Fruit fly (Drosophila melanogaster): Measurements from ENCODE around the gene CG31875.
A peak's percentile ranks its signal among the peaks of the same experiment; 100 is the strongest.

CG31875 gene

DNA sequence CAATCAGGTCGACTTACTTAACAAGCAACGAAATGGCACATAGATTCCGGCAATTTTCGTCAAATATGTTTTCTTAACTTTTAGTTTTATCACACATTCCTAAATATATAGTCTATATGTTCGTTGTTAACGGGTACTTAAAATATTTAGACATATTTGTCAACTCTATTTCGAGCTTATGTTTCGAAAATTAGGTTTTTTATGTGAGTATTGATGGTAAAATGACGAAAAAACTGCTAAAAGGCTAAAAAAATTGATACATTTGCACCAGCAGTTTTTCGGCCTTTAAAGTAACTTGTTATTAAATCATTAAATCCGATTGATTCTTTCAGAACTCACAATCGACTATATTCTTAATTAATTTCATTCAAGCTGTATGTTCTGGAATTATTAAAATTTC is 14.8 kb upstream of the CG31875 start, which contains the start of gene CG13131:
CG13131 (minus strand) TSS at position 101 of the 400 bp plus-strand sequence.
- TF ChIP-seq Ets98B (GFP tag; IDR thresholded peaks at IDR 0.05) (no peak), EcR (GFP tag; optimal IDR thresholded peaks at IDR 0.05) (no peak), CG8301 (tag; optimal IDR thresholded peaks at IDR 0.05) (no peak), CG9948 (tag; optimal IDR thresholded peaks at IDR 0.05) (no peak), CG10348 (GFP tag; IDR thresholded peaks at IDR 0.05) (no peak), Pif1A (GFP tag; optimal IDR thresholded peaks at IDR 0.05) (no peak), CG32121 (GFP tag; IDR thresholded peaks at IDR 0.05) (no peak), CG15710 (tag; optimal IDR thresholded peaks at IDR 0.05) (no peak), D1 (tag; optimal IDR thresholded peaks at IDR 0.05) (no peak), rn (GFP tag; IDR thresholded peaks at IDR 0.05) (no peak), CG13204 (GFP tag; optimal IDR thresholded peaks at IDR 0.05) (no peak)

DNA sequence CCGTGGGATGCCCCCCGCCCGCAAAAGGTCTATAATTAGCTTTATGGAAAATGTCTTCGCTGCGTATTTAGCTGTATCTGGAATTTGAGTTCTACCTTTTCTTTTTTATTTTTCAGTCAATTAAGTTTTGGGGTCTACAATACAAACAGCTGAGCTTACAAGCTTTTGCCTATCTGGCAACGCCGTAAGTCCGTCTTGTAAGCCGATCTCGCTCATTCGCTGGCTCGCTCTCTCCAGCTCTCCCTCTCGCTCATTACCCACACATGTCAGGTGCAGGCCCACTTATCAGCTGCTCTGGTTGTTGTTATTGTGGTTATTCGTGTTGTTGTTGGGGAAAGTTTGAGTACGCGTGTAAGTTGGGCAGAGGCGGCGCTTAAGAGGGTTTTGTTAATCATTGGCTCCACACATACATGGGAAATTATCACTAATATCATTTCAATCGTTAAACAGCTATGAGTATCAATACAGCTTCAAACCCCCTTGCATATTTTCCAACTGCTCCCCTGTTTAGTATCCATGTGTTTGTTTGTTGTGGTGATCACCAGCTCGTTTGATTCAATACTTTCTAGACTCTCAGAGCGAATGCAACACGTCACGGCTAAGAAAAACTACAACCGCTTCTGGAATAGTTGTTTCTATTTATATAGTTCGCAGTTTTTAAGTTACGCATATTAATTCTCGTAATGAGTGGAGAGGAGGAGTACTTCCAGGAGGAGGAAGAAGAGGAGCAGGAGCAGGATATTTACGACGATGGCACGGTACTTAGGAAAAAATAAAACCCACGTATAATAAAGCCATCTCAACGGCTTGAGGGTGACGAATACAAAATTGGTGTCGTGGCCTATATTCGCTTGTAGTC is 7.5 kb upstream of the CG31875 start:
- TF ChIP-seq D1 (tag; optimal IDR thresholded peaks at IDR 0.05) (peak; percentile 92), CG14655 (GFP tag; optimal IDR thresholded peaks at IDR 0.05) (peak; percentile 99), Snoo (tag; optimal IDR thresholded peaks at IDR 0.05) (peak; percentile 99), EcR (GFP tag; optimal IDR thresholded peaks at IDR 0.05) (no peak), CG17806 (tag; optimal IDR thresholded peaks at IDR 0.05) (peak; percentile 99), rn (GFP tag; IDR thresholded peaks at IDR 0.05) (peak; percentile 99), CG13204 (GFP tag; optimal IDR thresholded peaks at IDR 0.05) (peak; percentile 97), CG34367 (tag; optimal IDR thresholded peaks at IDR 0.05) (peak; percentile 99), Pif1B (GFP tag; optimal IDR thresholded peaks at IDR 0.05) (peak; percentile 99), CG4496 (GFP tag; IDR thresholded peaks at IDR 0.05) (peak; percentile 99), fd96Ca (GFP tag; IDR thresholded peaks at IDR 0.05) (peak; percentile 100), Ets98B (GFP tag; IDR thresholded peaks at IDR 0.05) (peak; percentile 99), CG15710 (tag; optimal IDR thresholded peaks at IDR 0.05) (peak; percentile 99), gl (tag; optimal IDR thresholded peaks at IDR 0.05) (peak; percentile 99), CG10348 (GFP tag; IDR thresholded peaks at IDR 0.05) (peak; percentile 98), CG12605 (GFP tag; IDR thresholded peaks at IDR 0.05) (peak; percentile 99), CG9948 (tag; optimal IDR thresholded peaks at IDR 0.05) (peak; percentile 99), Pif1A (GFP tag; optimal IDR thresholded peaks at IDR 0.05) (peak; percentile 100), CG8159 (tag; optimal IDR thresholded peaks at IDR 0.05) (peak; percentile 99), CG32121 (GFP tag; IDR thresholded peaks at IDR 0.05) (peak; percentile 99), CG8301 (tag; optimal IDR thresholded peaks at IDR 0.05) (peak; percentile 99)

dm6 chr2L:10009293-10009695 is 6.8 kb upstream of the CG31875 start, which contains the start of gene Trp1:
TSS of gene Trp1 (plus strand) at chr2L:10009381.
- TF ChIP-seq CG34367 (tag; optimal IDR thresholded peaks at IDR 0.05) (peak; percentile 37), CG4496 (GFP tag; IDR thresholded peaks at IDR 0.05) (peak; percentile 59), CG13204 (GFP tag; optimal IDR thresholded peaks at IDR 0.05) (peak; percentile 20), D1 (tag; optimal IDR thresholded peaks at IDR 0.05) (peak; percentile 45), CG9948 (tag; optimal IDR thresholded peaks at IDR 0.05) (no peak), rn (GFP tag; IDR thresholded peaks at IDR 0.05) (peak; percentile 41), Pif1A (GFP tag; optimal IDR thresholded peaks at IDR 0.05) (no peak), CG10348 (GFP tag; IDR thresholded peaks at IDR 0.05) (no peak), gl (tag; optimal IDR thresholded peaks at IDR 0.05) (peak; percentile 63), CG8159 (tag; optimal IDR thresholded peaks at IDR 0.05) (peak; percentile 34), CG12605 (GFP tag; IDR thresholded peaks at IDR 0.05) (0 out of 2 replicates have a peak, but pooled peaks have one; percentile 34), EcR (GFP tag; optimal IDR thresholded peaks at IDR 0.05) (no peak), CG32121 (GFP tag; IDR thresholded peaks at IDR 0.05) (no peak; the same call in 1 of the 2 replicates), CG8301 (tag; optimal IDR thresholded peaks at IDR 0.05) (peak; percentile 9), Pif1B (GFP tag; optimal IDR thresholded peaks at IDR 0.05) (peak; percentile 30), Ets98B (GFP tag; IDR thresholded peaks at IDR 0.05) (no peak), CG17806 (tag; optimal IDR thresholded peaks at IDR 0.05) (no peak), CG14655 (GFP tag; optimal IDR thresholded peaks at IDR 0.05) (no peak), Snoo (tag; optimal IDR thresholded peaks at IDR 0.05) (no peak), CG15710 (tag; optimal IDR thresholded peaks at IDR 0.05) (peak; percentile 26), fd96Ca (GFP tag; IDR thresholded peaks at IDR 0.05) (peak; percentile 54; the same call in 1 of the 3 replicates)

DNA sequence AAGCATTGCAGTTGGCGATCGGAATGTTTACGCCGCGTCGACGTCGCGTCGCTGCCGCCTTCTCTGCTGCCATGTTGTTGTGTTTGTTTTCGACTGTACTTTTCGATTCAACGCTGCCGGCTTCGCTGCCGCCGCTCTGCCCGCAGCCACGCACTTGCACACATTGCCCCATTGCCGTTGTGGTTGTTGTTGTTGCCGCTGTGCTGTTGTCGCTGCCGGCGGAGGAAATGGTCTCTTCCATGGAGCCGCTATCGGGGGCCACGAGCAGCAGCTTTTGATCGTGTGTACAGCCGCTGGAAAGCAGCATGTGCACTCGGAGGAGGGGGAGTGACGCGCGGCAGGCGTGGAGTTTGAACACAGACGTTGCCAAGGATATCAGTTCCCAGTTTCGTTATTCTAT is 2.0 kb upstream of the CG31875 start:
- TF ChIP-seq CG32121 (GFP tag; IDR thresholded peaks at IDR 0.05) (no peak), CG17806 (tag; optimal IDR thresholded peaks at IDR 0.05) (no peak), CG34367 (tag; optimal IDR thresholded peaks at IDR 0.05) (no peak), CG8159 (tag; optimal IDR thresholded peaks at IDR 0.05) (no peak), CG8301 (tag; optimal IDR thresholded peaks at IDR 0.05) (no peak), Pif1A (GFP tag; optimal IDR thresholded peaks at IDR 0.05) (peak; percentile 3), D1 (tag; optimal IDR thresholded peaks at IDR 0.05) (no peak), CG13204 (GFP tag; optimal IDR thresholded peaks at IDR 0.05) (peak; percentile 13), CG10348 (GFP tag; IDR thresholded peaks at IDR 0.05) (no peak), Pif1B (GFP tag; optimal IDR thresholded peaks at IDR 0.05) (no peak), CG4496 (GFP tag; IDR thresholded peaks at IDR 0.05) (peak; percentile 10; the same call in 1 of the 3 replicates), CG14655 (GFP tag; optimal IDR thresholded peaks at IDR 0.05) (no peak), fd96Ca (GFP tag; IDR thresholded peaks at IDR 0.05) (no peak), gl (tag; optimal IDR thresholded peaks at IDR 0.05) (no peak), Ets98B (GFP tag; IDR thresholded peaks at IDR 0.05) (0 out of 2 replicates have a peak, but pooled peaks have one; percentile 12), CG12605 (GFP tag; IDR thresholded peaks at IDR 0.05) (no peak; the same call in 1 of the 2 replicates), rn (GFP tag; IDR thresholded peaks at IDR 0.05) (no peak)

- TF ChIP-seq CG34367 (tag; optimal IDR thresholded peaks at IDR 0.05) (peak; percentile 11), CG4496 (GFP tag; IDR thresholded peaks at IDR 0.05) (peak; percentile 88), CG32121 (GFP tag; IDR thresholded peaks at IDR 0.05) (no peak), Ets98B (GFP tag; IDR thresholded peaks at IDR 0.05) (no peak; the same call in 1 of the 2 replicates), CG9948 (tag; optimal IDR thresholded peaks at IDR 0.05) (no peak), gl (tag; optimal IDR thresholded peaks at IDR 0.05) (no peak), CG15710 (tag; optimal IDR thresholded peaks at IDR 0.05) (peak; percentile 38), CG12605 (GFP tag; IDR thresholded peaks at IDR 0.05) (peak; percentile 33), CG17806 (tag; optimal IDR thresholded peaks at IDR 0.05) (peak; percentile 32), Snoo (tag; optimal IDR thresholded peaks at IDR 0.05) (peak; percentile 45), D1 (tag; optimal IDR thresholded peaks at IDR 0.05) (peak; percentile 37), Pif1A (GFP tag; optimal IDR thresholded peaks at IDR 0.05) (peak; percentile 42), CG8301 (tag; optimal IDR thresholded peaks at IDR 0.05) (no peak), fd96Ca (GFP tag; IDR thresholded peaks at IDR 0.05) (peak; percentile 61; the same call in 1 of the 3 replicates), CG10348 (GFP tag; IDR thresholded peaks at IDR 0.05) (no peak), CG8159 (tag; optimal IDR thresholded peaks at IDR 0.05) (peak; percentile 30), rn (GFP tag; IDR thresholded peaks at IDR 0.05) (no peak), EcR (GFP tag; optimal IDR thresholded peaks at IDR 0.05) (no peak), CG14655 (GFP tag; optimal IDR thresholded peaks at IDR 0.05) (peak; percentile 42), Pif1B (GFP tag; optimal IDR thresholded peaks at IDR 0.05) (peak; percentile 2), CG13204 (GFP tag; optimal IDR thresholded peaks at IDR 0.05) (no peak)
These were observed 1.1 kb upstream of the CG31875 start, which contains the start of gene Ndf for dm6 chr2L:10003593-10003992. TSS of gene Ndf (plus strand) at chr2L:10003832.
